Worm (Caenorhabditis elegans) whole organism, L4/young adult: ENCODE data around the gene F26G1.3.

Experiments
- W03F9.2 ChIP-seq: fragments of 150-350 bp; optimal IDR thresholded peaks from 2 replicates; lab custom pipeline; 2014; ENCODE audit warnings: missing biosample characterization, missing genetic modification characterization
- dao-5 ChIP-seq: sonication (generic microtip); optimal IDR thresholded peaks from 2 replicates; lab custom pipeline; 2016; ENCODE audit warnings: missing genotype, missing genetic modification characterization, moderate library complexity, missing compliant biosample characterization
- him-1 ChIP-seq: sonication (generic microtip); optimal IDR thresholded peaks from 2 replicates; lab custom pipeline; 2016; ENCODE audit warnings: missing genotype, missing genetic modification reagents, missing genetic modification characterization, missing compliant biosample characterization

F26G1.3 gene

DNA sequence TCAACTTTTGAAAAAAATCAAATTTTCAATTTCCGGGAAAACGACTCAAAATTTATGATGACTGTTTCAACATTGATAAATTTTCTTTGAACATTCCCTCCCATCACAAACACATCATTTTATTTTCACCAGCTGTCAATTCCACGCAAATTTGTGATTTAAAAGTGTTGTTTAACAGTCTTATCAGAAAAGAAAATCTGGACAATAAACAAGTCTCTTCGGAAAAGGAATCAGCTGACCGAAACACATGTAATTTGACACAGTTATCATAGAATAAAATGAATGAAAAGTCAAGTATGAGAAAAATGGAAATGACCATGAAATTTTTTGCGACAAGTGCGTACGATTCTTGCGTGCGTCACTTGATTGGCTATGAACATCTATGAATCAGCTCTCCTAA, 10.5 kb downstream of the F26G1.3 start:
- TF ChIP-seq dao-5 (tag; lab: Kevin White, UChicago) (no peak), W03F9.2 (tag; lab: Kevin White, UChicago) (no peak), him-1 (tag; lab: Kevin White, UChicago) (no peak)

DNA sequence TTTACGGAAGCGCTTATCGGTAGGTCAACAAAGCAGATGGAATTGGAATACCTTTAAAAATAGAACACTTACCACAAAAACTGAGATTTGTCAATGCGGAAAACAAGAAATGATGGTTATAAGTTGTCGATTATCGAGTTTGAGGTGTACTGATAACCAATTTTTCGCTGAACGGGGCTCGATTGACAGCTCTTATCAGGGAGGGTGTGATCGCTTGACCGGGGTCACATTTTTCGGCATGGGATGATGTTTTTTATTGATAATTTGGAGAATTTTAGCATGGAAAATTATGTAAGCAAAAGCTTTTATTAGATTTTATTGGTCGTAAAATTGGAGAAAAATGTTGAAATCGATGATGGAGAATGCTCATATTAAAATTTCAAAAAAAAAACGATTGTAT, 11.3 kb downstream of the F26G1.3 start:
- TF ChIP-seq him-1 (tag; lab: Kevin White, UChicago) = no peak
- TF ChIP-seq dao-5 (tag; lab: Kevin White, UChicago) = no peak
- TF ChIP-seq W03F9.2 (tag; lab: Kevin White, UChicago) = no peak

DNA sequence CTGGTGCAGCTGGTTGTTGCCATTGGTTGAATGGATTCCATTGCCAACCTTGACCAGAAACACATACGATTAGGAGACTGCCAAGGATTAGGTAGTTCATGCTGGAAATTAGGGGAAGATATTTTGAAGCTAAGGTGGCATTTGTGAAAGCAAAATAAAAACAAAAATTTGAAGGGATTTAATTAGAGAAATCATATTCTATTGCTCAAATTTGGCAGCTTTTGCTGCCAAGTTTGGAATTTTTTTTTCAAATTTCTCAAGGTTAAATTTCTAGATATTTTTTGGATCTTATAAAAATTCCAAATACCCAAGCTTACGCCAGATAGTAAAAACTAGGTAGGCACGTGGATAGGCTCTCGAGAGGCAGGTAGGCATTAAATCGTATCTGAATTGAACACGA, 12.7 kb downstream of the F26G1.3 start, which contains the start of gene F26G1.5:
Gene F26G1.5 (minus strand): TSS at position 101 of the 400 bp plus-strand sequence.
- TF ChIP-seq W03F9.2 (tag; lab: Kevin White, UChicago) = no peak
- no peak for TF ChIP-seq him-1 (tag; lab: Kevin White, UChicago)
- TF ChIP-seq dao-5 (tag; lab: Kevin White, UChicago) = no peak

- TF ChIP-seq him-1 (tag; lab: Kevin White, UChicago) = no peak
- TF ChIP-seq W03F9.2 (tag; lab: Kevin White, UChicago) = no peak
- TF ChIP-seq dao-5 (tag; lab: Kevin White, UChicago) = no peak
Measured at ce11 chrII:4772441-4772840, 13.9 kb downstream of the F26G1.3 start.

- TF ChIP-seq dao-5 (tag; lab: Kevin White, UChicago) (no peak), W03F9.2 (tag; lab: Kevin White, UChicago) (no peak), him-1 (tag; lab: Kevin White, UChicago) (no peak)
Measured at ce11 chrII:4773891-4774432, 15.4 kb downstream of the F26G1.3 start, which contains the start of the genes F26G1.9 and F26G1.10. Gene F26G1.9, minus strand, starts transcription at chrII:4773991. Gene F26G1.10, plus strand, starts transcription at chrII:4774382.

DNA sequence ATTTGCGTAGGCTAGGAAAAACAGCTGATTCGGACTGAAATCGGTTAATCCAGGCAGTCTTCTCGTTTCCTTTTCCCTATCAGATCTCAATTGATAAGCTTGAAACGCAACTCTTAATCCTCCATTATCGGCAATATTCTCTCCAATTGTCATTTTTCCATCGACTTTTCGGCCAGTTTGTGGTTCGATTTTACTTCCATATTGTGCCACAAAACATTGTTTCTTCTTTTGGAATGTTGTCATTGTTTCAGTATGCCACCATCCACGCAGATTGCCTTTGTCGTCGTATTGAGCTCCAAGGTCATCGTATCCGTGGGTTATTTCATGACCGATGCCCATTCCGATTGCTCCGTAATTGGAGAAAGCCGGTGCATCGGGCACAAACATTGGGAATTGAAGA, 17.2 kb downstream of the F26G1.3 start:
- TF ChIP-seq dao-5 (tag; lab: Kevin White, UChicago) (no peak), him-1 (tag; lab: Kevin White, UChicago) (no peak), W03F9.2 (tag; lab: Kevin White, UChicago) (no peak)

DNA sequence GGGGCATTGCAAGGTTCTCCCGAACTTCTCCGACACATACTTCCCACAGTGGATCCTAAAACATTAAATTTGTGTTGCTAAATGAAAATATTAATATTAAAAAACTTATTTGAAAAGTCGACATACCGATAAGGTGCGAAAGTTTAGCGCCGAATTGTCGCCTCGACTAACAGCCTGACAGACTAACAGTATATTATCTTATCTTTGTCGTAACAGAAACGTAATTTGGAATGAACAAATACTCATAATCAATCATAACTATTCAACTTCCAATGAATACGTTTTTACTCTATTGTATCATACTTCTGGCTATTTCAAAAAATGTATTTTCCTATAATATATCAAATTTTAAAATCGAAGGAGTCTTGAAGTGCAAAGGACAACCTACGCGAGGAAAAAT, 18.4 kb downstream of the F26G1.3 start, which contains the start of gene F26G1.11:
Gene F26G1.11 (plus strand): TSS at position 205 of the 400 bp plus-strand sequence.
- TF ChIP-seq him-1 (tag; lab: Kevin White, UChicago) = no peak
- TF ChIP-seq dao-5 (tag; lab: Kevin White, UChicago) = no peak

DNA sequence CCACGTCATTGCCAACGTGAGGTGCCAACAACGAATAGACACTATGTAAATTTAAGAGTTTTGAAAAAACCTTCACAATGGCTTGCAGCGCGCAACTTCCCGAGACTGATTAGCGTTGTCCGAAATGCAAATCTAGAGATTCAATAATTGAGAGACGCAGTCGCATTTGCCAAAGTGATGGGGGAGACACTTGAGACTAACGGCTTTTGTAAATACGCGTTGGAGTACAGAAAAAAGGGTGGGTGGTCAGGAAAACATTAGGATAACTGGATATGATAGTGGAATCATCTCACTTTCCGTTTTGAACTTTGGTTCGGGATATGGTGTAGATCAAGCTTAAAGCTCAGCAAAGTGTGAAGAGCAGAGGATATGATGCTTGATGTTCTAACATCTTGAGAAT, 21.2 kb downstream of the F26G1.3 start:
- TF ChIP-seq dao-5 (tag; lab: Kevin White, UChicago) (no peak), him-1 (tag; lab: Kevin White, UChicago) (no peak), W03F9.2 (tag; lab: Kevin White, UChicago) (no peak)

- TF ChIP-seq W03F9.2 (tag; lab: Kevin White, UChicago) = no peak
- no peak for TF ChIP-seq dao-5 (tag; lab: Kevin White, UChicago)
- no peak for TF ChIP-seq him-1 (tag; lab: Kevin White, UChicago)
Measured at ce11 chrII:4784436-4784835, 25.9 kb downstream of the F26G1.3 start, which contains the start of gene nep-12. Gene nep-12, minus strand, starts transcription at chrII:4784536.

DNA sequence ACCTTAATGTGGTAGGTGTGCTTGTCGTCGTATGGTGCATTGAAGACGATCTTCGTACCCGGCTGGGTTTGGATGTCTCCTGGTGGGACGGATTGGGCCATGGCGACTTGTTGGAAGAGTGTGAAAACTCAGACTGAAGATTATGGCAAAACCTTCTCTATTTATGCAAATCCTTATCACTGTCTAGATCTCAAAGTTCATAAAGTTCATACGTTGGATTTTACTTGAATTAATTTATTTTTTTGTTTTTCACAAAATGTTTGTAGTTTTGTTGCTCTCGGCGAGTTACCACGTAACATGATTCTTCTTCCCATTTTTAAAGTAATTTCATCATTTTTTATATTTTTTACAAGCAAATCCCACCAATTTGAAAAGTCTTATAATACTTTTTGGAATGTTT, 27.6 kb downstream of the F26G1.3 start, which contains the start of gene msp-3:
Gene msp-3 (minus strand): TSS at position 101 of the 400 bp plus-strand sequence.
- TF ChIP-seq him-1 (tag; lab: Kevin White, UChicago) = no peak
- TF ChIP-seq W03F9.2 (tag; lab: Kevin White, UChicago) = no peak
- no peak for TF ChIP-seq dao-5 (tag; lab: Kevin White, UChicago)

ce11 chrII:4789835-4790343, 31.3 kb downstream of the F26G1.3 start, which contains the start of gene F26G1.15:
Gene F26G1.15, plus strand, starts transcription at chrII:4790293.
- TF ChIP-seq W03F9.2 (tag; lab: Kevin White, UChicago) (no peak), dao-5 (tag; lab: Kevin White, UChicago) (no peak), him-1 (tag; lab: Kevin White, UChicago) (no peak)

DNA sequence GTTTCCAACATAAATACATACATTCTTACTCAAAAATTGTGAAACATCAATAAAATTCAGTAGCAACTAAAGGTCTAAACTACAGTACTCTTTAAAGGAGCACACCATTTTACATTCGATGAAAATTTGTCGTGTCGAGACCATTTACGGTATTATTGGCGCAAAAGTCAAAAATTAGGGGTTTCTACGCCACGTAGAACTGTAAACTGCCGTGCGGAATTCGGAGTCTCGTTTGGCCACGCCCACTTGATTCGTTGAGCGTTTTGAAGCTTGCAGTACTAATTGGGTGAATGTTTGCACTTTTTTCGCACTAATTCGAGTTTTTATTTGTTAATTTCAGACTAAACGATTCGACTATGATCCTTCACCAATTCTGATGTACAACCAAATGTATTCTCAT, 32.1 kb downstream of the F26G1.3 start:
- TF ChIP-seq dao-5 (tag; lab: Kevin White, UChicago) (no peak), W03F9.2 (tag; lab: Kevin White, UChicago) (no peak), him-1 (tag; lab: Kevin White, UChicago) (no peak)

ce11 chrII:4791272-4791671, 32.7 kb downstream of the F26G1.3 start, which contains the start of gene F26G1.1:
Gene F26G1.1, plus strand, starts transcription at chrII:4791618.
- TF ChIP-seq him-1 (tag; lab: Kevin White, UChicago) (peak; percentile 3), dao-5 (tag; lab: Kevin White, UChicago) (no peak), W03F9.2 (tag; lab: Kevin White, UChicago) (peak; percentile 22)

DNA sequence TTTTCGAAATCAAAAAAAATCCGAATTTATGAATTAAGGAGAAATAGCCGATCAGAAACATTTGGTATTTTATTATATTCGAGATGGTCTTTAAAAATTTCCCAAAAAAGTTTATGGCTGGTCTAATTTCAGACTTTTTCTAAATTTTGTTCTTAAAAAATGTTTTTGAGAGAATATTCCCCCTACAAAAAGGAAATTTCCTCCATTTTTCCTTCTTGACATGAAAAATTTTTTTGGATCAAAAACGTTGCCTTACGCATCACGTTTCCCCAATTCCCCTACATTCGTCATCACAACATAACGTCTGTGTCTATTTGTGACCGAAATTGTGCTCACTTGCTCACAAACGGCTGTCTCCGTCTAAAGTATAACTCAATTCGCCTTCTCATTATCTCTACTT, 34.8 kb downstream of the F26G1.3 start:
- TF ChIP-seq W03F9.2 (tag; lab: Kevin White, UChicago) (no peak), him-1 (tag; lab: Kevin White, UChicago) (no peak), dao-5 (tag; lab: Kevin White, UChicago) (no peak)
